Worm (Caenorhabditis elegans): ENCODE data around the gene srbc-58.
"Not testable (repeated sequence)": the region's sequence is repeated elsewhere in the genome, so short reads cannot be mapped to it uniquely, and the experiment has no call there.

DNA sequence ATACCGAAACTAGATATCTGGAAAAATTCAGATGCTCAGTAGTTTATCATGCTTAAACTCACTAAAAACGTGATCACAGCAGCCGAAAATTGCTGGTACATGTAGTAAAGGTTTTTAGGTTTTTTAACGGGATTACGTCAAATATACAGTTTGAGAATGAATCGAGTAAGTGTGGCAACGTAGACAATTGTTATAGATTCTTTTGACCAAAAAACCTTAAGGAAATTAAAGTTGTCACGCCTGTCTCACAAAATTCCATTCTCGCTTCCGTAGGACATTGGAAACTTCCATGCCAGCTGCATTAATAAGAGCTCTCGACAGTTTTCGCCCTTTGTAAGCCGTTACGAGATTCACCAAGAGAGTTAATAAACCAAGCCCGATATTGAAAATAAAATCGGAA, 48.1 kb downstream of the srbc-58 start, which contains the start of gene srx-31:
- not testable (repeated sequence) for TF ChIP-seq lsy-2, lin-15B, rnt-1, pqm-1 (tag; optimal IDR thresholded peaks at IDR 0.05)
